Fruit fly (Drosophila melanogaster): ENCODE measurements around the gene CG31525.

The CG31525 gene

DNA sequence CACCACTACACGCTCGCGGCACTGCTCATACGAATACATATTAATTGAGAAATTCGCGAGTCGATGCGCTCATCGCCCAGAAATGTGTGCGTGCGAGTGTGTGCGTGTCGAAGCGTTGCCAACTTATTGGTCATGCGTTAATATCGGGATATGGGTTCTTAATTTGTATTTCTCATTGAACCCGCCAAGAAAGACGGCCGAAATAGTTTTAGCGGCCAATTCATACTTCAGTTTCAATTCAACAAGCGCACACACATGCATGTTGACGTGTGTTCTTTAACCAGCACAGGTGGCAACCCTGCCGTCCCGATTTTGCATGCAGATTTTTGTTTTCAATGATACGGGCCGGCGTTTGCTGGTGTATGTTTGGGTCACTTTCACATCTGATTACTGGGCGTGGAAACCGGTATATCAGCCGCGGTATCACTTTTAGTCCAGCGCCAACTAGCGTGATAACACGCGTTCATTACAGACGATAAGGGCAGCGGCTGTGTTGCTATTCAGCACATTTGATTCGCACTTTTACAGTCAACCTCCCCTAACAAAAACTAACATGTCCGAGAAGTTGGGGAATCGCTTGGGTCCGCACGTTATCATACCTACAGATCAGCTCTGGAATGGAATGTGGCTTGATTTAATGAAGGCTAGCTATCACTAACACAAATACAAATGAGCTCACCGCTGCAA lies 23.0 kb upstream of the CG31525 start (continued):
- TF ChIP-seq CG11902 (GFP tag; optimal IDR thresholded peaks at IDR 0.05), result peak; percentile 9
- peak; percentile 29 to 36 for TF ChIP-seq ss (GFP tag; optimal IDR thresholded peaks at IDR 0.05)
- peak; percentile 49 for TF ChIP-seq CG6792 (GFP tag; optimal IDR thresholded peaks at IDR 0.05)
- TF ChIP-seq CG6854 (GFP tag; optimal IDR thresholded peaks at IDR 0.05), result peak; percentile 2
- TF ChIP-seq CG1621 (tag; optimal IDR thresholded peaks at IDR 0.05), result no peak
- peak; percentile 28 for TF ChIP-seq lz (GFP tag; optimal IDR thresholded peaks at IDR 0.05)
- no peak for TF ChIP-seq CG11294 (GFP tag; IDR thresholded peaks at IDR 0.05)
- peak; percentile 25 for TF ChIP-seq CG11762 (GFP tag; optimal IDR thresholded peaks at IDR 0.05; ENCODE audit: insufficient read depth)

DNA sequence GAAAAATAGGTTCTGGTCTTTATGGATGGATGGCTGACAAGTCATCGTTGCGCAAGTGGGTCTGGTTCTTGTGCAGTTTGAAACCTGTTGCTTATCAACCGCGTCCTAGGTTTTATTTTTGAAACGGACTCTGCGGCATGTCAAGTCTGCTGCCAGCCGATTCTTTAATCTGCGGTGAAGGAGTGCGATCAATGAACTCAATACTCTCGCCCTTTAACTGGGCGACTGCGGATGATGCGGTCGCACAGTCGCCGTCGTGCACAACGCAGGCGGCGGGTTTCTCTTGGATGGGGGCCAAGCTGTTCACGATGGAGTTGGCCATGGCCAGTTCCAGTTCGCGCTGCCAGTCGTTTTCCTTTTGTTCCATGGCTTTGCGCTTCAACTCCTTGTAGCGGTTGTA lies 19.5 kb upstream of the CG31525 start:
- TF ChIP-seq Blimp-1 (GFP tag; optimal IDR thresholded peaks at IDR 0.05), result no peak
- TF ChIP-seq Sox14 (GFP tag; optimal IDR thresholded peaks at IDR 0.05), result no peak
- TF ChIP-seq CG15336 (GFP tag; IDR thresholded peaks at IDR 0.05), result no peak
- TF ChIP-seq svp (GFP tag), result peak; percentile 60
- no peak for TF ChIP-seq CG4318 (GFP tag; optimal IDR thresholded peaks at IDR 0.05)

DNA sequence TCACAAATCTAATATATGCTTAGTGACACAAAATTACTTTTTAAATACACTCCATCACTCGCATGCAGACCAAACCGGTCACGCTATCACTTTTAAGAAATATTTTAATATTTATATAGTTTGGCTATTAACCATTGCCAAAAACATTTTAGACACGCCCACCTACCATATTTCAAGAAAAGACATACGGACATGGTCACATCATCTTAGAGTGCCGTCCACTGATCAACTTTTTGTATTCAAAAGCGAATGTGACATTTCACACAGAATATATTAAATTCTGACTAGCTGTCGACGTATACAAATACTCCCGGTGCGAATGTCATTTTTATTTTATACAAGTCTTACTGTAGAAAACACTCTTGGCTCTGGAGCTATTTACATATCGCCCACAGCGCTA lies 10.7 kb upstream of the CG31525 start, which contains the start of gene CG31528:
TSS of gene CG31528 (plus strand) at position 301 of the 400 bp plus-strand sequence.
- TF ChIP-seq CG6163 (GFP tag; IDR thresholded peaks at IDR 0.05) (no peak), lz (GFP tag; optimal IDR thresholded peaks at IDR 0.05) (no peak), CG1621 (tag; optimal IDR thresholded peaks at IDR 0.05) (no peak), CG6276 (GFP tag; optimal IDR thresholded peaks at IDR 0.05) (no peak), Blimp-1 (GFP tag; optimal IDR thresholded peaks at IDR 0.05) (no peak), dsx (GFP tag; optimal IDR thresholded peaks at IDR 0.05; ENCODE audit: poor library complexity, severe bottlenecking) (no peak), net (GFP tag; optimal IDR thresholded peaks at IDR 0.05) (no peak), dac (GFP tag; optimal IDR thresholded peaks at IDR 0.05) (no peak), CG3919 (GFP tag; optimal IDR thresholded peaks at IDR 0.05) (no peak), CG8119 (GFP tag; IDR thresholded peaks at IDR 0.05) (no peak), Sox14 (GFP tag; optimal IDR thresholded peaks at IDR 0.05) (no peak), Hr38 (GFP tag; optimal IDR thresholded peaks at IDR 0.05) (no peak), Sox102F (GFP tag; optimal IDR thresholded peaks at IDR 0.05) (no peak), Hr39 (GFP tag; optimal IDR thresholded peaks at IDR 0.05) (no peak), Eip93F (GFP tag; optimal IDR thresholded peaks at IDR 0.05) (no peak)

DNA sequence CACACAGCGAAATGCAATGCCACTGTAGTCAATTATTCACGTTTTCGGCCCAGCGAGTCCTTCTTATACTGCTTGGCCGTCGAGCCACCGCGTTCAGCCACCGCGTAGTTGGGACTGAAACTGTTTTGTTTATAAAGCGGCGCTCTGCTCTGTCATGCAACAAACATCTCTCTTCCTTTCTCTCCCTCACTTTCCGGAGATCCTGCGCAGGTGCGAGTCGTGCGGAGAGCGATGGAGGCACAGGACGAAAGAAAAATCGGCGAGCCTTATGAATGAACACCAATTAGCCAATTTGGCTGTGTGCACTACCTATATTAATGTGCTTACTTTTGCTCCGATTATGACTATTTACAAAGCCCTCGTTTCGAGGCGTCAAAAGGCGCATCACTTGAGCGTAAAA lies 7.3 kb upstream of the CG31525 start, which contains the start of gene CG32944:
TSS of gene CG32944 (minus strand) at position 97 of the 400 bp plus-strand sequence.
- TF ChIP-seq CG15336 (GFP tag; IDR thresholded peaks at IDR 0.05) (no peak), CG9139 (GFP tag; optimal IDR thresholded peaks at IDR 0.05) (no peak), fkh (GFP tag; optimal IDR thresholded peaks at IDR 0.05) (no peak), Ets21C (GFP tag; optimal IDR thresholded peaks at IDR 0.05) (no peak), Eip93F (GFP tag; optimal IDR thresholded peaks at IDR 0.05) (no peak), Smox (GFP tag; optimal IDR thresholded peaks at IDR 0.05) (no peak), Lpt (GFP tag; optimal IDR thresholded peaks at IDR 0.05) (no peak), svp (GFP tag) (no peak), CG6808 (GFP tag; optimal IDR thresholded peaks at IDR 0.05) (no peak), CG11294 (GFP tag; IDR thresholded peaks at IDR 0.05) (no peak), Gug (GFP tag; IDR thresholded peaks at IDR 0.05) (no peak), topi (GFP tag; optimal IDR thresholded peaks at IDR 0.05) (no peak), Blimp-1 (GFP tag; optimal IDR thresholded peaks at IDR 0.05) (no peak), OdsH (GFP tag; optimal IDR thresholded peaks at IDR 0.05) (no peak), cyc (GFP tag; optimal IDR thresholded peaks at IDR 0.05) (no peak)

Data from whole organism, prepupa.